Fruit fly (Drosophila melanogaster) whole organism, embryonic: ENCODE data around the gene CG9961.

Experiments
- Adf1 ChIP-seq: fragments of 200-800 bp; sonication (Bioruptor generic); IDR thresholded peaks from 2 replicates; pipeline ENCODE4 v1.3.6; 2022; ENCODE audit warnings: missing biosample characterization, missing genetic modification characterization
- Antp ChIP-seq: fragments of 200-800 bp; sonication (Bioruptor generic); optimal IDR thresholded peaks from 3 replicates; lab custom pipeline; 2016; ENCODE audit warnings: missing biosample characterization, missing genetic modification characterization
- BEAF-32 ChIP-seq: fragments of 200-800 bp; sonication (Bioruptor generic); optimal IDR thresholded peaks from 3 replicates; lab custom pipeline; 2017; ENCODE audit warnings: missing biosample characterization, missing genetic modification characterization, mild to moderate bottlenecking, moderate library complexity, missing genetic modification reagents
- CG10147 ChIP-seq: fragments of 200-800 bp; sonication (Bioruptor generic); optimal IDR thresholded peaks from 2 replicates; lab custom pipeline; 2019; ENCODE audit warnings: missing biosample characterization, mild to moderate bottlenecking, missing genetic modification characterization, moderate library complexity
- CG11560 ChIP-seq: fragments of 200-800 bp; sonication (Bioruptor generic); IDR thresholded peaks from 3 replicates; pipeline ENCODE4 v1.3.6; 2022; ENCODE audit warnings: missing biosample characterization, missing genetic modification characterization
- CG12391 ChIP-seq: fragments of 200-800 bp; sonication (Bioruptor generic); optimal IDR thresholded peaks from 3 replicates; lab custom pipeline; 2018; ENCODE audit warnings: missing biosample characterization, mild to moderate bottlenecking, missing genetic modification characterization, moderate library complexity
- CG13287 ChIP-seq: fragments of 200-800 bp; sonication (Bioruptor generic); IDR thresholded peaks from 2 replicates; pipeline ENCODE4 v1.3.6; 2022; ENCODE audit warnings: missing biosample characterization, missing genetic modification characterization; ENCODE audit not compliant: partially characterized antibody
- CG13624 ChIP-seq: fragments of 200-800 bp; sonication (Bioruptor generic); optimal IDR thresholded peaks from 2 replicates; lab custom pipeline; 2016; ENCODE audit warnings: missing biosample characterization, missing genetic modification characterization
- CG14710 ChIP-seq: fragments of 200-800 bp; sonication (Bioruptor generic); optimal IDR thresholded peaks from 3 replicates; lab custom pipeline; 2019; ENCODE audit warnings: missing biosample characterization, mild to moderate bottlenecking, missing genetic modification characterization, moderate library complexity
- CG16813 ChIP-seq: fragments of 200-800 bp; sonication (Bioruptor generic); IDR thresholded peaks from 3 replicates; pipeline ENCODE4 v1.3.6; 2022; ENCODE audit warnings: missing biosample characterization, missing genetic modification characterization; ENCODE audit not compliant: partially characterized antibody
- CG17385 ChIP-seq: fragments of 200-800 bp; sonication (Bioruptor generic); optimal IDR thresholded peaks from 3 replicates; lab custom pipeline; 2018; ENCODE audit warnings: missing biosample characterization, mild to moderate bottlenecking, missing genetic modification characterization
- CG17802 ChIP-seq: fragments of 200-800 bp; sonication (Bioruptor generic); optimal IDR thresholded peaks from 2 replicates; lab custom pipeline; 2018; ENCODE audit warnings: missing biosample characterization, mild to moderate bottlenecking, missing genetic modification characterization, moderate library complexity
- CG1792 ChIP-seq: fragments of 200-800 bp; sonication (Bioruptor generic); optimal IDR thresholded peaks from 2 replicates; lab custom pipeline; 2016; ENCODE audit warnings: missing biosample characterization, missing genetic modification characterization
- CG2116 ChIP-seq: fragments of 200-800 bp; sonication (Bioruptor generic); optimal IDR thresholded peaks from 3 replicates; lab custom pipeline; 2018; ENCODE audit warnings: missing biosample characterization, mild to moderate bottlenecking, missing genetic modification characterization
- CG2120 ChIP-seq: fragments of 200-800 bp; sonication (Bioruptor generic); optimal IDR thresholded peaks from 3 replicates; lab custom pipeline; 2016; ENCODE audit warnings: missing biosample characterization, missing genetic modification characterization
- CG2129 ChIP-seq: fragments of 200-800 bp; sonication (Bioruptor generic); IDR thresholded peaks from 2 replicates; pipeline ENCODE4 v1.3.6; 2022; ENCODE audit warnings: missing biosample characterization, missing genetic modification characterization; ENCODE audit not compliant: partially characterized antibody
- CG2712 ChIP-seq: fragments of 200-800 bp; optimal IDR thresholded peaks from 3 replicates; lab custom pipeline; 2019; ENCODE audit warnings: missing biosample characterization, mild to moderate bottlenecking, missing genetic modification characterization, moderate library complexity
- CG30020 ChIP-seq: fragments of 200-800 bp; optimal IDR thresholded peaks from 2 replicates; lab custom pipeline; 2019; ENCODE audit warnings: missing biosample characterization, mild to moderate bottlenecking, missing genetic modification characterization, moderate library complexity
- CG3163 ChIP-seq: fragments of 200-800 bp; sonication (Bioruptor generic); optimal IDR thresholded peaks from 3 replicates; lab custom pipeline; 2016; ENCODE audit warnings: missing biosample characterization, missing genetic modification characterization
- CG32767 ChIP-seq: fragments of 200-800 bp; sonication (Bioruptor generic); IDR thresholded peaks from 2 replicates; pipeline ENCODE4 v1.3.6; 2022; ENCODE audit warnings: missing biosample characterization, missing genetic modification characterization
- CG34422 ChIP-seq: fragments of 200-800 bp; sonication (Bioruptor generic); IDR thresholded peaks from 3 replicates; pipeline ENCODE4 v1.3.6; 2022; ENCODE audit warnings: missing biosample characterization, missing genetic modification characterization
- CG4617 ChIP-seq: fragments of 200-800 bp; sonication (Bioruptor generic); optimal IDR thresholded peaks from 3 replicates; lab custom pipeline; 2016; ENCODE audit warnings: missing biosample characterization, missing genetic modification characterization, borderline replicate concordance
- CG7987 ChIP-seq: fragments of 200-800 bp; sonication (Bioruptor generic); optimal IDR thresholded peaks from 2 replicates; lab custom pipeline; 2018; ENCODE audit warnings: missing biosample characterization, mild to moderate bottlenecking, missing genetic modification characterization, moderate library complexity
- CG8089 ChIP-seq: fragments of 200-800 bp; sonication (Bioruptor generic); optimal IDR thresholded peaks from 3 replicates; lab custom pipeline; 2016; ENCODE audit warnings: missing biosample characterization, missing genetic modification characterization
- CrebB ChIP-seq: fragments of 200-800 bp; sonication (Bioruptor generic); optimal IDR thresholded peaks from 3 replicates; lab custom pipeline; 2018; ENCODE audit warnings: missing biosample characterization, mild to moderate bottlenecking, missing genetic modification characterization
- Dll ChIP-seq: fragments of 200-800 bp; sonication (Bioruptor generic); IDR thresholded peaks from 4 replicates; pipeline ENCODE4 v1.3.6; 2022; ENCODE audit warnings: missing biosample characterization, missing genetic modification characterization; ENCODE audit not compliant: partially characterized antibody
- ERR ChIP-seq: fragments of 200-800 bp; sonication (Bioruptor generic); optimal IDR thresholded peaks from 2 replicates; lab custom pipeline; 2016; ENCODE audit warnings: missing biosample characterization, missing genetic modification characterization
- Eip74EF ChIP-seq, 2 experiments: fragments of 200-800 bp in 1 of 2; fragments of >200 bp in 1 of 2; sonication (Bioruptor generic) in 1 of 2; optimal IDR thresholded peaks; 2 replicates each; lab custom pipeline; 2017 to 2019; ENCODE audit warnings: missing biosample characterization in 2 of 2, missing genetic modification characterization in 2 of 2, mild to moderate bottlenecking in 1 of 2, moderate library complexity in 1 of 2
- HmgZ ChIP-seq: fragments of 200-800 bp; sonication (Bioruptor generic); optimal IDR thresholded peaks from 2 replicates; lab custom pipeline; 2018; ENCODE audit warnings: missing biosample characterization, mild to moderate bottlenecking, missing genetic modification characterization
- Med ChIP-seq: fragments of 200-800 bp; sonication (Bioruptor generic); peaks from one replicate; lab custom pipeline; 2016; ENCODE audit warnings: missing biosample characterization, missing genetic modification characterization, mild to moderate bottlenecking, inconsistent platforms, moderate library complexity
- bbx ChIP-seq: fragments of 200-800 bp; sonication (Bioruptor generic); IDR thresholded peaks from 2 replicates; pipeline ENCODE4 v1.3.6; 2022; ENCODE audit warnings: missing biosample characterization, missing genetic modification characterization; ENCODE audit not compliant: partially characterized antibody
- cas ChIP-seq: fragments of 200-800 bp; sonication (Bioruptor generic); IDR thresholded peaks from 2 replicates; pipeline ENCODE4 v1.3.6; 2022; ENCODE audit warnings: missing biosample characterization, missing genetic modification characterization
- chinmo ChIP-seq: fragments of 200-800 bp; sonication (Bioruptor generic); IDR thresholded peaks from 4 replicates; pipeline ENCODE4 v1.3.6; 2022; ENCODE audit warnings: missing biosample characterization, missing genetic modification characterization; ENCODE audit not compliant: partially characterized antibody
- crp ChIP-seq, 2 experiments: fragments of 200-800 bp; sonication (Bioruptor generic); optimal IDR thresholded peaks; 2 replicates in 1 of 2; 3 replicates in 1 of 2; lab custom pipeline; 2017; ENCODE audit warnings: missing biosample characterization in 2 of 2, missing genetic modification characterization in 2 of 2, mild to moderate bottlenecking in 1 of 2, moderate library complexity in 1 of 2
- dati ChIP-seq: fragments of 200-800 bp; sonication (Bioruptor generic); IDR thresholded peaks from 2 replicates; pipeline ENCODE4 v1.3.6; 2022; ENCODE audit warnings: missing biosample characterization, missing genetic modification characterization
- inv ChIP-seq: fragments of 200-800 bp; sonication (Bioruptor generic); IDR thresholded peaks from 2 replicates; pipeline ENCODE4 v1.3.6; 2022; ENCODE audit warnings: missing biosample characterization, missing genetic modification characterization; ENCODE audit not compliant: partially characterized antibody
- knrl ChIP-seq: fragments of 200-800 bp; sonication (Bioruptor generic); IDR thresholded peaks from 3 replicates; pipeline ENCODE4 v1.3.6; 2022; ENCODE audit warnings: missing biosample characterization, missing genetic modification characterization; ENCODE audit not compliant: partially characterized antibody
- mirr ChIP-seq: fragments of 200-800 bp; sonication (Bioruptor generic); optimal IDR thresholded peaks from 3 replicates; lab custom pipeline; 2018; ENCODE audit warnings: missing biosample characterization, mild to moderate bottlenecking, missing genetic modification characterization
- nerfin-2 ChIP-seq: fragments of 200-800 bp; sonication (Bioruptor generic); IDR thresholded peaks from 2 replicates; pipeline ENCODE4 v1.3.6; 2022; ENCODE audit warnings: missing biosample characterization, missing genetic modification characterization; ENCODE audit not compliant: partially characterized antibody
- phol ChIP-seq: fragments of 200-800 bp; sonication (Bioruptor generic); optimal IDR thresholded peaks from 3 replicates; lab custom pipeline; 2018; ENCODE audit warnings: missing biosample characterization, mild to moderate bottlenecking, missing genetic modification characterization, moderate library complexity
- pnt ChIP-seq: fragments of 200-800 bp; sonication (Bioruptor generic); optimal IDR thresholded peaks from 3 replicates; lab custom pipeline; 2016; ENCODE audit warnings: missing biosample characterization, missing genetic modification characterization
- row ChIP-seq: fragments of 200-800 bp; sonication (Bioruptor generic); IDR thresholded peaks from 3 replicates; pipeline ENCODE4 v1.3.6; 2022; ENCODE audit warnings: missing biosample characterization, missing genetic modification characterization
- slp2 ChIP-seq: fragments of 200-800 bp; sonication (Bioruptor generic); optimal IDR thresholded peaks from 2 replicates; lab custom pipeline; 2016; ENCODE audit warnings: missing biosample characterization, missing genetic modification characterization
- tna ChIP-seq: fragments of 200-800 bp; sonication (Bioruptor generic); IDR thresholded peaks from 2 replicates; pipeline ENCODE4 v1.3.6; 2022; ENCODE audit warnings: missing biosample characterization, missing genetic modification characterization; ENCODE audit not compliant: partially characterized antibody
- trem ChIP-seq: fragments of 200-800 bp; optimal IDR thresholded peaks from 3 replicates; lab custom pipeline; 2019; ENCODE audit warnings: missing biosample characterization, mild to moderate bottlenecking, missing genetic modification characterization, moderate library complexity
- vnd ChIP-seq: fragments of 200-800 bp; sonication (Bioruptor generic); IDR thresholded peaks from 3 replicates; pipeline ENCODE4 v1.3.6; 2022; ENCODE audit warnings: missing biosample characterization, missing genetic modification characterization; ENCODE audit not compliant: partially characterized antibody
- vvl ChIP-seq: fragments of 200-800 bp; sonication (Bioruptor generic); IDR thresholded peaks from 2 replicates; pipeline ENCODE4 v1.3.6; 2022; ENCODE audit warnings: missing biosample characterization, missing genetic modification characterization
- wek ChIP-seq: fragments of 200-800 bp; sonication (Bioruptor generic); optimal IDR thresholded peaks from 3 replicates; lab custom pipeline; 2018; ENCODE audit warnings: missing biosample characterization, mild to moderate bottlenecking, missing genetic modification characterization, moderate library complexity

CG9961 gene

DNA sequence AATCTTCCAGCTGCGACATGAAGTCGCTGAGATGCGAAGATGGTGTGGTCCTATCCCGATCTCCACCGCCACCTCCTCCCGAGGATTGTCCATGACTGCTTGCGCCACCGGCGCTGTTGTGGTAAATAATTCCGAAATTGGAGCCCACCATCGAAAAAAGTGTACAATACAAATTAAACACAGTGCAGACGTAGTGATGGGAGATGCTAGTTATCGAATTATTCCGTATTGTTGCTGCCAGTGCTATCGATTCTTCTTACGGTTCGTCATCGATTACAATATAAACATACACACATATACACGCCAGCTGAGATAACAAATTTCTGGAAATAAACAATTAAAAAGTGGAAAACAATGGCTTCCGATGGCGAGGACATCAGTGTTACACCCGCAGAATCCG is 22.9 kb upstream of the CG9961 start, which contains the start of the genes Taf10b and Taf10 (continued):
- TF ChIP-seq CG4617 (GFP tag; lab: Kevin White, UChicago) (peak; percentile 71), CG2129 (peak; percentile 50), BEAF-32 (peak; percentile 75), cas (GFP tag; lab: Robert Waterston, UW) (no peak), CG8089 (no peak), CG13624 (GFP tag; lab: Kevin White, UChicago) (peak; percentile 21), ERR (GFP tag; lab: Kevin White, UChicago) (peak; percentile 6), CG30020 (tag; lab: Kevin White, UChicago) (peak; percentile 40), pnt (GFP tag; lab: Kevin White, UChicago) (no peak), CG3163 (GFP tag; lab: Kevin White, UChicago) (no peak), Antp (no peak), CG2116 (peak; percentile 84), HmgZ (tag; lab: Kevin White, UChicago) (peak; percentile 36), trem (peak; percentile 69), knrl (GFP tag; lab: Robert Waterston, UW) (peak; percentile 61; the same call in 2 of the 3 replicates), tna (peak; percentile 79), phol (tag; lab: Kevin White, UChicago) (peak; percentile 1), mirr (GFP tag; lab: Kevin White, UChicago) (peak; percentile 47), CG32767 (GFP tag; lab: Robert Waterston, UW) (0 out of 2 replicates have a peak, but pooled peaks have one; percentile 48), CG17802 (no peak), Med (GFP tag; lab: Kevin White, UChicago) (peak; percentile 75), CG11560 (tag; lab: Robert Waterston, UW) (peak; percentile 57; the same call in 2 of the 3 replicates), CG2120 (peak; percentile 10), CG12391 (tag; lab: Kevin White, UChicago) (peak; percentile 13), CG7987 (GFP tag; lab: Kevin White, UChicago) (no peak), CG34422 (GFP tag; lab: Robert Waterston, UW) (peak; percentile 56; the same call in 2 of the 3 replicates), bbx (GFP tag; lab: Robert Waterston, UW) (peak; percentile 89), vnd (GFP tag; lab: Robert Waterston, UW) (peak; percentile 70), slp2 (GFP tag; lab: Kevin White, UChicago) (no peak), Adf1 (GFP tag; lab: Robert Waterston, UW) (0 out of 2 replicates have a peak, but pooled peaks have one; percentile 7), CG13287 (GFP tag; lab: Robert Waterston, UW) (peak; percentile 91), CG1792 (GFP tag; lab: Kevin White, UChicago) (no peak), CG10147 (peak; percentile 15), nerfin-2 (GFP tag; lab: Robert Waterston, UW) (peak; percentile 93), CG17385 (GFP tag; lab: Kevin White, UChicago) (peak; percentile 4), dati (0 out of 2 replicates have a peak, but pooled peaks have one; percentile 11), CrebB (tag; lab: Kevin White, UChicago) (peak; percentile 37), wek (GFP tag; lab: Kevin White, UChicago) (peak; percentile 7), vvl (GFP tag; lab: Robert Waterston, UW) (peak; percentile 57), CG16813 (GFP tag; lab: Robert Waterston, UW) (peak; percentile 73), Dll (GFP tag; lab: Robert Waterston, UW) (peak; percentile 85), row (GFP tag; lab: Robert Waterston, UW) (peak; percentile 51; the same call in 2 of the 3 replicates), chinmo (GFP tag; lab: Robert Waterston, UW) (peak; percentile 88; the same call in 3 of the 4 replicates), inv (GFP tag; lab: Robert Waterston, UW) (peak; percentile 63), CG14710 (tag; lab: Kevin White, UChicago) (peak; percentile 45), CG2712 (peak; percentile 21), crp (GFP tag; optimal IDR thresholded peaks at IDR 0.05; lab: Kevin White, UChicago) (peak in 1 of 2 experiments; percentile 75), Eip74EF (GFP tag; optimal IDR thresholded peaks at IDR 0.05; lab: Kevin White, UChicago) (peak in 1 of 2 experiments; percentile 5)
